Fruit fly (Drosophila melanogaster) whole organism, wandering third instar larva: ENCODE results near the gene Ccdc39.

Experiments
- Abd-B ChIP-seq: fragments of >200 bp; optimal IDR thresholded peaks from 2 replicates; lab custom pipeline; 2017; ENCODE audit warnings: missing biosample characterization, missing genetic modification characterization
- CG32264 ChIP-seq: fragments of 200-800 bp; sonication (Bioruptor generic); optimal IDR thresholded peaks from 2 replicates; lab custom pipeline; 2016; ENCODE audit warnings: missing biosample characterization, missing genetic modification characterization
- CG9705 ChIP-seq: fragments of 200-800 bp; sonication (Bioruptor generic); optimal IDR thresholded peaks from 2 replicates; lab custom pipeline; 2018; ENCODE audit warnings: missing biosample characterization, mild to moderate bottlenecking, missing genetic modification characterization
- CrebA ChIP-seq: fragments of 200-800 bp; sonication (Bioruptor generic); optimal IDR thresholded peaks from 2 replicates; lab custom pipeline; 2016; ENCODE audit warnings: missing biosample characterization, mild to moderate bottlenecking, missing genetic modification characterization, borderline replicate concordance
- Dfd ChIP-seq: fragments of >200 bp; optimal IDR thresholded peaks from 2 replicates; lab custom pipeline; 2017; ENCODE audit warnings: missing biosample characterization, missing genetic modification characterization
- Dif ChIP-seq: fragments of 200-275, 200-300 bp; sonication (Bioruptor generic); optimal IDR thresholded peaks from 2 replicates; lab custom pipeline; 2018; ENCODE audit warnings: missing biosample characterization, missing genetic modification characterization; ENCODE audit not compliant: partially characterized antibody
- GATAd ChIP-seq: sonication (Bioruptor generic); optimal IDR thresholded peaks from 2 replicates; lab custom pipeline; 2016; ENCODE audit warnings: missing biosample characterization, missing genetic modification characterization
- HLH106 ChIP-seq: fragments of 200-800 bp; optimal IDR thresholded peaks from 3 replicates; lab custom pipeline; 2019; ENCODE audit warnings: missing biosample characterization, mild to moderate bottlenecking, missing genetic modification characterization, moderate library complexity
- Hnf4 ChIP-seq: fragments of 200-800 bp; sonication (Bioruptor generic); optimal IDR thresholded peaks from 2 replicates; lab custom pipeline; 2016; ENCODE audit warnings: missing biosample characterization, mild to moderate bottlenecking, missing genetic modification characterization
- Hr83 ChIP-seq: fragments of 200-300 bp; sonication (Bioruptor generic); optimal IDR thresholded peaks from 2 replicates; lab custom pipeline; 2016; ENCODE audit warnings: missing biosample characterization, mild to moderate bottlenecking, missing genetic modification characterization, moderate library complexity; ENCODE audit not compliant: poor library complexity, severe bottlenecking
- Jra ChIP-seq: sonication (Bioruptor generic); optimal IDR thresholded peaks from 2 replicates; lab custom pipeline; 2016; ENCODE audit warnings: missing biosample characterization, missing genetic modification characterization
- Mio ChIP-seq: sonication (Bioruptor generic); optimal IDR thresholded peaks from 2 replicates; lab custom pipeline; 2016; ENCODE audit warnings: missing biosample characterization, missing genetic modification characterization
- Myc ChIP-seq: fragments of >200 bp; optimal IDR thresholded peaks from 2 replicates; lab custom pipeline; 2017
- OdsH ChIP-seq: fragments of 200-800 bp; sonication (Bioruptor generic); optimal IDR thresholded peaks from 2 replicates; lab custom pipeline; 2016; ENCODE audit warnings: missing biosample characterization, mild to moderate bottlenecking, missing genetic modification characterization
- Sp1 ChIP-seq: fragments of 200-800 bp; sonication (Bioruptor generic); optimal IDR thresholded peaks from 3 replicates; lab custom pipeline; 2019; ENCODE audit warnings: missing biosample characterization, mild to moderate bottlenecking, missing genetic modification characterization, moderate library complexity
- Vsx2 ChIP-seq: fragments of 200-300, 225-300 bp; sonication (Bioruptor generic); optimal IDR thresholded peaks from 2 replicates; lab custom pipeline; 2018; ENCODE audit warnings: missing biosample characterization, missing genetic modification characterization; ENCODE audit not compliant: partially characterized antibody
- br ChIP-seq: fragments of 200-800 bp; sonication (Bioruptor generic); optimal IDR thresholded peaks from 2 replicates; lab custom pipeline; 2016; ENCODE audit warnings: missing biosample characterization, missing genetic modification characterization
- brk ChIP-seq: fragments of 200-800 bp; sonication (Bioruptor generic); optimal IDR thresholded peaks from 2 replicates; lab custom pipeline; 2016; ENCODE audit warnings: missing biosample characterization, mild to moderate bottlenecking, missing genetic modification characterization
- dl ChIP-seq, 2 experiments: fragments of 175-275, 200-275 bp in 1 of 2; fragments of 200-275 bp in 1 of 2; sonication (Bioruptor generic); optimal IDR thresholded peaks; lab custom pipeline; 2018; ENCODE audit warnings: mild to moderate bottlenecking in 2 of 2, missing biosample characterization in 2 of 2, missing genetic modification characterization in 2 of 2, moderate library complexity in 2 of 2; ENCODE audit not compliant: partially characterized antibody in 2 of 2, insufficient read depth in 1 of 2
- dsf ChIP-seq: sonication (Bioruptor generic); optimal IDR thresholded peaks from 2 replicates; lab custom pipeline; 2016; ENCODE audit warnings: missing biosample characterization, missing genetic modification characterization, borderline replicate concordance
- ey ChIP-seq: fragments of 200-800 bp; sonication (Bioruptor generic); optimal IDR thresholded peaks from 2 replicates; lab custom pipeline; 2016; ENCODE audit warnings: missing biosample characterization, missing genetic modification characterization
- foxo ChIP-seq, 2 experiments: fragments of 200-800 bp; sonication (Bioruptor generic); optimal IDR thresholded peaks; 2 replicates in 1 of 2; 3 replicates in 1 of 2; lab custom pipeline; 2016 to 2017; ENCODE audit warnings: missing biosample characterization in 2 of 2, missing genetic modification characterization in 2 of 2
- fru ChIP-seq: fragments of 200-800 bp; sonication (Bioruptor generic); optimal IDR thresholded peaks from 3 replicates; lab custom pipeline; 2016; ENCODE audit warnings: missing biosample characterization, mild to moderate bottlenecking, missing genetic modification characterization
- h ChIP-seq: fragments of 200-800 bp; sonication (Bioruptor generic); optimal IDR thresholded peaks from 3 replicates; lab custom pipeline; 2016; ENCODE audit warnings: missing biosample characterization, mild to moderate bottlenecking, missing genetic modification characterization
- jim ChIP-seq: fragments of 175-275, 200-325 bp; sonication (Bioruptor generic); optimal IDR thresholded peaks from 2 replicates; lab custom pipeline; 2016; ENCODE audit warnings: missing biosample characterization, mild to moderate bottlenecking, missing genetic modification characterization
- lola ChIP-seq: fragments of >200 bp; optimal IDR thresholded peaks from 2 replicates; lab custom pipeline; 2017; ENCODE audit warnings: missing biosample characterization, missing genetic modification characterization
- pan ChIP-seq: fragments of >200 bp; optimal IDR thresholded peaks from 2 replicates; lab custom pipeline; 2017
- psq ChIP-seq: fragments of 200-800 bp; sonication (Bioruptor generic); optimal IDR thresholded peaks from 3 replicates; lab custom pipeline; 2017; ENCODE audit warnings: missing biosample characterization, mild to moderate bottlenecking, missing genetic modification characterization, moderate library complexity
- rgr ChIP-seq: fragments of 200-800 bp; sonication (Bioruptor generic); optimal IDR thresholded peaks from 3 replicates; lab custom pipeline; 2016; ENCODE audit warnings: missing biosample characterization, mild to moderate bottlenecking, missing genetic modification characterization
- sage ChIP-seq: fragments of 200-800 bp; sonication (Bioruptor generic); optimal IDR thresholded peaks from 2 replicates; lab custom pipeline; 2016; ENCODE audit warnings: missing biosample characterization, mild to moderate bottlenecking, missing genetic modification characterization
- sv ChIP-seq: fragments of 200-800 bp; sonication (Bioruptor generic); optimal IDR thresholded peaks from 3 replicates; lab custom pipeline; 2016; ENCODE audit warnings: missing biosample characterization, missing genetic modification characterization
- tai ChIP-seq: sonication (Bioruptor generic); optimal IDR thresholded peaks from 2 replicates; lab custom pipeline; 2016; ENCODE audit warnings: missing biosample characterization, missing genetic modification characterization
- usp ChIP-seq: fragments of >200 bp; optimal IDR thresholded peaks from 2 replicates; lab custom pipeline; 2017; ENCODE audit warnings: missing biosample characterization, missing genetic modification characterization
- woc ChIP-seq: sonication (Bioruptor generic); optimal IDR thresholded peaks from 2 replicates; lab custom pipeline; 2016; ENCODE audit warnings: missing biosample characterization, mild to moderate bottlenecking, missing genetic modification characterization

The Ccdc39 gene

dm6 chr3R:4784622-4785021 is at the start of gene Ccdc39:
Gene Ccdc39 (minus strand): TSS chr3R:4784722.
- no peak for TF ChIP-seq Sp1 (GFP tag; lab: Kevin White, UChicago)
- no peak for TF ChIP-seq foxo (GFP tag; optimal IDR thresholded peaks at IDR 0.05; lab: Kevin White, UChicago)
- TF ChIP-seq woc (GFP tag; lab: Kevin White, UChicago) = no peak
- no peak for TF ChIP-seq br
- no peak for TF ChIP-seq brk (GFP tag; lab: Kevin White, UChicago)
- no peak for TF ChIP-seq Mio (GFP tag; lab: Kevin White, UChicago)
- no peak for TF ChIP-seq sage (GFP tag; lab: Kevin White, UChicago)
- no peak for TF ChIP-seq h (GFP tag; lab: Kevin White, UChicago)
- TF ChIP-seq rgr = no peak
- no peak for TF ChIP-seq Abd-B
- TF ChIP-seq psq (GFP tag; lab: Kevin White, UChicago) = no peak
- no peak for TF ChIP-seq ey (GFP tag; lab: Kevin White, UChicago)
- TF ChIP-seq pan (lab: Kevin White, UChicago) = no peak
- TF ChIP-seq tai = no peak
- TF ChIP-seq fru (GFP tag; lab: Kevin White, UChicago) = no peak
- no peak for TF ChIP-seq HLH106 (tag; lab: Kevin White, UChicago)
- TF ChIP-seq Jra (GFP tag; lab: Kevin White, UChicago) = no peak
- TF ChIP-seq Vsx2 (GFP tag; lab: Kevin White, UChicago) = no peak
- TF ChIP-seq dl (GFP tag; optimal IDR thresholded peaks at IDR 0.05; lab: Kevin White, UChicago; ENCODE audit: insufficient read depth in 1 of 2, partially characterized antibody in 2 of 2) = no peak

- TF ChIP-seq brk (GFP tag; lab: Kevin White, UChicago) (no peak), Abd-B (no peak), usp (GFP tag; lab: Kevin White, UChicago) (no peak), CrebA (GFP tag; lab: Kevin White, UChicago) (no peak), h (GFP tag; lab: Kevin White, UChicago) (no peak), CG32264 (GFP tag; lab: Kevin White, UChicago) (no peak)
Measured at dm6 chr3R:4833636-4834035, 49.1 kb upstream of the Ccdc39 start.

dm6 chr3R:4831197-4831596 is 46.7 kb upstream of the Ccdc39 start, which contains the start of gene CG14659:
Gene CG14659 (minus strand): TSS chr3R:4831297.
- TF ChIP-seq ey (GFP tag; lab: Kevin White, UChicago) = no peak
- no peak for TF ChIP-seq jim (GFP tag; lab: Kevin White, UChicago)
- TF ChIP-seq Dfd (GFP tag; lab: Kevin White, UChicago) = peak; percentile 59

- TF ChIP-seq sv (GFP tag; lab: Kevin White, UChicago) (no peak), Hnf4 (GFP tag; lab: Kevin White, UChicago) (no peak), CG32264 (GFP tag; lab: Kevin White, UChicago) (no peak), GATAd (GFP tag; lab: Kevin White, UChicago) (no peak), HLH106 (tag; lab: Kevin White, UChicago) (no peak), CG9705 (no peak), lola (no peak), psq (GFP tag; lab: Kevin White, UChicago) (no peak)
- TF ChIP-seq, all 38 proteins: peak for 0
Measured at dm6 chr3R:4830413-4830812, 45.9 kb upstream of the Ccdc39 start, which contains the start of gene CG14658. Gene CG14658 (minus strand): TSS chr3R:4830513.

dm6 chr3R:4825188-4825587 is 40.7 kb upstream of the Ccdc39 start:
- TF ChIP-seq rgr (no peak), usp (GFP tag; lab: Kevin White, UChicago) (no peak), Myc (lab: Kevin White, UChicago) (no peak), psq (GFP tag; lab: Kevin White, UChicago) (no peak), lola (no peak), Sp1 (GFP tag; lab: Kevin White, UChicago) (no peak), pan (lab: Kevin White, UChicago) (no peak), foxo (GFP tag; optimal IDR thresholded peaks at IDR 0.05; lab: Kevin White, UChicago) (no peak), HLH106 (tag; lab: Kevin White, UChicago) (no peak), OdsH (GFP tag; lab: Kevin White, UChicago) (no peak), GATAd (GFP tag; lab: Kevin White, UChicago) (no peak), br (no peak), Hr83 (GFP tag; lab: Kevin White, UChicago) (no peak), Dif (GFP tag; lab: Kevin White, UChicago) (no peak), dsf (GFP tag; lab: Kevin White, UChicago) (no peak)
